Worm (Caenorhabditis elegans): ENCODE measurements around the gene elof-1.
"Not testable (repeated sequence)": the region's sequence is repeated elsewhere in the genome, so short reads cannot be mapped to it uniquely, and the experiment has no call there.

- not testable (repeated sequence) for TF ChIP-seq daf-8 (GFP tag; IDR thresholded peaks at IDR 0.05); unc-62 (GFP tag; optimal IDR thresholded peaks at IDR 0.05 in 1 of 2); unc-62 (tag; optimal IDR thresholded peaks at IDR 0.05); ama-1 (optimal IDR thresholded peaks at IDR 0.05); lin-13 (GFP tag; optimal IDR thresholded peaks at IDR 0.05); ceh-28 (tag; optimal IDR thresholded peaks at IDR 0.05); set-16 (GFP tag; IDR thresholded peaks at IDR 0.05); nhr-25 (tag; optimal IDR thresholded peaks at IDR 0.05; ENCODE audit: borderline replicate concordance, insufficient read depth); madf-9 (GFP tag; conservative IDR thresholded peaks at IDR 0.05); fkh-10 (GFP tag; optimal IDR thresholded peaks at IDR 0.05); nhr-6 (tag; optimal IDR thresholded peaks at IDR 0.05); lin-15B (tag; optimal IDR thresholded peaks at IDR 0.05)
Measured at ce11 chrII:14301927-14302326, 47.6 kb upstream of the elof-1 start, which contains the start of gene ctl-2.

Measured in whole organism, L4 larva.